Fruit fly (Drosophila melanogaster): ENCODE data around the gene CG7691.

DNA sequence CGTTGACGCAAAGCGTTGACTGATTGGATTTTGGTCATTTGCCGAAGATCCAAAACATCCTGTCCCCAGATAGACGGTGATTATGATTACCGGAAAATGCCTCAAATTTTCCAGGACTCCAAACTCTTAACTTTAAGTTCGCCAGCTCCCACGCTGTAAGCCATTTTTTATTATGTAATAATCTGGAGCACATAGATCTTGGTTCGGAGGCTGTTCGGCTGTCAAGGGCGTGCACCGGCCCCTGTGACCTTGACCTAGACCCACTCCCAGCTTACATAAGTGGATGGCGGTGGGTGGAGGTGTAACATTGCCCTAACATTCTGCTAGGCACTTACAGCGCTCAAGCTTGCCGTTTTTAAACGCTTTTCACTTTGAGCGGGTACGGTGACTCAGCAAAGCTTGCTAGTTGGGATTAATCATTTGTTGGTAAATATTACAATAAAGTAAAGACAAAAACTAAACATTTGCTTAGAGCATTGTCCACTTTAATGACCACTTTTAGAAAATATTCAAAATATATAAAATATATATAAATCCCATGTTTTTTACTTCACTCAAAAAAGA is 12.7 kb downstream of the CG7691 start:
- TF ChIP-seq CG15710 (tag; optimal IDR thresholded peaks at IDR 0.05) (no peak), CG8159 (tag; optimal IDR thresholded peaks at IDR 0.05) (no peak), CG4496 (GFP tag; IDR thresholded peaks at IDR 0.05) (no peak), CG17806 (tag; optimal IDR thresholded peaks at IDR 0.05) (no peak), Pif1B (GFP tag; optimal IDR thresholded peaks at IDR 0.05) (no peak), CG12605 (GFP tag; IDR thresholded peaks at IDR 0.05) (no peak)

All from whole organism, pupa.